Fruit fly (Drosophila melanogaster): Measurements from ENCODE around the gene Polr3C.

The Polr3C gene

dm6 chr3R:12439401-12440143 is 20.6 kb upstream of the Polr3C start, which contains the start of gene Desat1 (continued):
- TF ChIP-seq CG16779 (GFP tag; IDR thresholded peaks at IDR 0.05) = no peak
- peak; percentile 16 for TF ChIP-seq grau (tag; optimal IDR thresholded peaks at IDR 0.05)
- TF ChIP-seq CG3065 (GFP tag; optimal IDR thresholded peaks at IDR 0.05) = no peak
- TF ChIP-seq Bteb2 (GFP tag; optimal IDR thresholded peaks at IDR 0.05) = no peak
- no peak for TF ChIP-seq Dfd (GFP tag; optimal IDR thresholded peaks at IDR 0.05)
- peak in 1 of 2 experiments; percentile 41 for TF ChIP-seq Hr78 (GFP tag; optimal IDR thresholded peaks at IDR 0.05)
- no peak for TF ChIP-seq CG11085 (GFP tag; IDR thresholded peaks at IDR 0.05)
- TF ChIP-seq phol (tag; optimal IDR thresholded peaks at IDR 0.05) = peak; percentile 9
- TF ChIP-seq CG9437 (GFP tag; optimal IDR thresholded peaks at IDR 0.05) = no peak
- no peak for TF ChIP-seq NfI (GFP tag; optimal IDR thresholded peaks at IDR 0.05)
- no peak for TF ChIP-seq zfh1 (GFP tag; IDR thresholded peaks at IDR 0.05)
- no peak for TF ChIP-seq CG2889 (GFP tag; IDR thresholded peaks at IDR 0.05)
- TF ChIP-seq en (GFP tag; optimal IDR thresholded peaks at IDR 0.05) = no peak
- TF ChIP-seq CG12391 (tag; optimal IDR thresholded peaks at IDR 0.05) = peak; percentile 20
- peak; percentile 31 for TF ChIP-seq CG10543 (GFP tag; optimal IDR thresholded peaks at IDR 0.05)
- no peak for TF ChIP-seq lov (optimal IDR thresholded peaks at IDR 0.05)
- no peak for TF ChIP-seq lov (GFP tag; IDR thresholded peaks at IDR 0.05)
- TF ChIP-seq CG2875 (GFP tag; optimal IDR thresholded peaks at IDR 0.05) = no peak
- TF ChIP-seq p53 (GFP tag; optimal IDR thresholded peaks at IDR 0.05) = no peak
- TF ChIP-seq CG30020 (tag; optimal IDR thresholded peaks at IDR 0.05) = peak; percentile 32
- no peak for TF ChIP-seq CG4854 (GFP tag; optimal IDR thresholded peaks at IDR 0.05)
- TF ChIP-seq ara (GFP tag; IDR thresholded peaks at IDR 0.05) = no peak
- no peak for TF ChIP-seq HLHmδ (GFP tag; optimal IDR thresholded peaks at IDR 0.05)
- no peak for TF ChIP-seq CG6654 (GFP tag; optimal IDR thresholded peaks at IDR 0.05)
- TF ChIP-seq dysf (GFP tag; IDR thresholded peaks at IDR 0.05) = no peak
- TF ChIP-seq Eip74EF (GFP tag; optimal IDR thresholded peaks at IDR 0.05) = no peak
- peak; percentile 49 for TF ChIP-seq CG4617 (GFP tag; optimal IDR thresholded peaks at IDR 0.05; ENCODE audit: borderline replicate concordance)
- TF ChIP-seq Hr39 (optimal IDR thresholded peaks at IDR 0.05) = no peak
- no peak for TF ChIP-seq CG9817 (tag; optimal IDR thresholded peaks at IDR 0.05)
- peak; percentile 23 for TF ChIP-seq CG33557 (GFP tag; optimal IDR thresholded peaks at IDR 0.05)
- peak; percentile 6 for TF ChIP-seq gro (GFP tag; optimal IDR thresholded peaks at IDR 0.05)
- TF ChIP-seq CG10209 (GFP tag; optimal IDR thresholded peaks at IDR 0.05) = no peak
- peak; percentile 11 for TF ChIP-seq gem (tag; optimal IDR thresholded peaks at IDR 0.05)
- no peak for TF ChIP-seq bcd (GFP tag; optimal IDR thresholded peaks at IDR 0.05)
- no peak for TF ChIP-seq CG12236 (GFP tag; optimal IDR thresholded peaks at IDR 0.05)
- TF ChIP-seq abd-A (tag; optimal IDR thresholded peaks at IDR 0.05) = no peak
- no peak for TF ChIP-seq lilli (GFP tag; optimal IDR thresholded peaks at IDR 0.05)
- peak; percentile 59 for TF ChIP-seq CG14710 (tag; optimal IDR thresholded peaks at IDR 0.05)
- peak; percentile 14 for TF ChIP-seq CG6765 (GFP tag; optimal IDR thresholded peaks at IDR 0.05)
- TF ChIP-seq vvl (GFP tag; IDR thresholded peaks at IDR 0.05) = no peak
- TF ChIP-seq CG4707 (GFP tag; optimal IDR thresholded peaks at IDR 0.05) = no peak
- TF ChIP-seq stwl (tag; optimal IDR thresholded peaks at IDR 0.05) = peak; percentile 86
- no peak for TF ChIP-seq fd102C (GFP tag; optimal IDR thresholded peaks at IDR 0.05)
- TF ChIP-seq CG31441 (GFP tag; IDR thresholded peaks at IDR 0.05) = no peak
- no peak for TF ChIP-seq CG8281 (tag; optimal IDR thresholded peaks at IDR 0.05)
- TF ChIP-seq CG9932 (GFP tag; IDR thresholded peaks at IDR 0.05) = peak; percentile 20; the same call in 1 of the 2 replicates
- TF ChIP-seq Rx (GFP tag; IDR thresholded peaks at IDR 0.05) = no peak
- no peak for TF ChIP-seq ems (GFP tag; optimal IDR thresholded peaks at IDR 0.05)
- TF ChIP-seq NFAT (GFP tag; IDR thresholded peaks at IDR 0.05) = peak; percentile 9; the same call in 1 of the 2 replicates
- TF ChIP-seq CG16813 (GFP tag; IDR thresholded peaks at IDR 0.05; ENCODE audit: partially characterized antibody) = peak; percentile 90
